Worm (Caenorhabditis elegans) whole organism, young adult: ENCODE data around the gene R01E6.5.

Source experiments
- F33H1.4 ChIP-seq: fragments of 200-800 bp; sonication (Bioruptor generic); IDR thresholded peaks from 2 replicates; pipeline ENCODE4 v1.3.6; 2022; ENCODE audit warnings: missing genetic modification reagents, missing genetic modification characterization, missing compliant biosample characterization
- T07F8.4 ChIP-seq: sonication (generic microtip); optimal IDR thresholded peaks from 2 replicates; lab custom pipeline; 2016; ENCODE audit warnings: mild to moderate bottlenecking, missing genetic modification characterization, moderate library complexity, missing compliant biosample characterization
- egl-44 ChIP-seq: fragments of 200-800 bp; sonication (Bioruptor generic); IDR thresholded peaks from 2 replicates; pipeline ENCODE4 v1.3.6; 2022; ENCODE audit warnings: missing genetic modification reagents, missing genetic modification characterization, missing compliant biosample characterization
- unc-130 ChIP-seq: sonication (generic microtip); optimal IDR thresholded peaks from 2 replicates; lab custom pipeline; 2016; ENCODE audit warnings: missing genetic modification reagents, missing genetic modification characterization, missing compliant biosample characterization

DNA sequence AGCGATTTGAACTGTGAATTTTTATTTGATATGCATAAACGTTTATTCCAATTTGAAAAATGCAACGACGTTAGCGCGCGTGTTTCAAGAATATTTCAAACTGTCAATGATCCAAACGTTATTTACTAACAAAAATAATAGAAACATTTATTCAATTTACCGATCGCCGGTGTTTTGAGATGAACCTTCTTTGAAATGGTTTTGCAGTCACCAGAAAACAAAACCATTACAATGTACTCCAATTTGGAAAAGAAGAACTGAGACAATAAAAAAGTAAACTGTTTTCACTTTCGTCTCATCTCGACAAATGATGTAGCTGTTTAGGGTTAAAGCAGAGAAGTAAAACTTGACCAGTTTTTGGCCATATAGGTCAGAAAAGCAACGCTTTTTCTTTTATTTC, 29.6 kb upstream of the R01E6.5 start, which contains the start of gene H06A10.1:
- TF ChIP-seq egl-44 (GFP tag; lab: Robert Waterston, UW) (no peak), unc-130 (GFP tag; lab: Kevin White, UChicago) (no peak), T07F8.4 (tag; lab: Kevin White, UChicago) (no peak), F33H1.4 (GFP tag; lab: Robert Waterston, UW) (no peak)
